Worm (Caenorhabditis elegans) whole organism, L4 larva: ENCODE measurements around the gene ZK354.6.
"Not testable (repeated sequence)": the region's sequence is repeated elsewhere in the genome, so short reads cannot be mapped to it uniquely, and the experiment has no call there.

Experiments used
- Y5F2A.4 ChIP-seq: fragments of 200-800 bp; sonication (Bioruptor generic); optimal IDR thresholded peaks from 2 replicates; lab custom pipeline; 2018; ENCODE audit warnings: mild to moderate bottlenecking, missing genetic modification characterization, missing compliant biosample characterization
- dmd-8 ChIP-seq: fragments of 200-800 bp; sonication (Bioruptor generic); IDR thresholded peaks from 2 replicates; pipeline ENCODE4 v1.3.6; 2022; ENCODE audit warnings: missing genetic modification characterization, missing compliant biosample characterization
- fos-1 ChIP-seq: fragments of 150-350 bp; optimal IDR thresholded peaks from 2 replicates; lab custom pipeline; 2014; ENCODE audit warnings: missing biosample characterization, missing genetic modification characterization
- nhr-11 ChIP-seq: fragments of 150-350 bp; optimal IDR thresholded peaks from 2 replicates; lab custom pipeline; 2014; ENCODE audit warnings: missing biosample characterization, missing genetic modification characterization
- nhr-28 ChIP-seq: fragments of 150-350 bp; optimal IDR thresholded peaks from 2 replicates; lab custom pipeline; 2014; ENCODE audit warnings: missing biosample characterization, missing genetic modification characterization

DNA sequence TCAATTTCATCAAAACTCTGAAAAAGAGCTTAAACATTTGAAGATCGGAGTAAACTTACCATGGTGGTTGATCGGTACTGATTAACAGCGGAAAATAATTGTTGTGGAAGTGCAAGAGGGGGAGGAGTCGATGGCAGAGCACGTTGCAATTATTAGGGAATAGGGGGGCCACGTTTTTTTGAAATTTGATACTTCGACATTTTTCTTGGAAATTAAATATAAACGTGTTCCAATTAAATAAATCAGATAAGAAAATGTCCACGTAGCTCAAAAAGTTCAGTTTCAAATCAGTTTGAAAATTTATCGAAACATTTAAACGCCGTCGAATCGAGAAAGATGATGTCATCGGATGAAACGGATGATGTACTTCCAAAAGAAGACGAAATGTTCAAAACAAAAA, 40.6 kb downstream of the ZK354.6 start, which contains the start of gene F36H12.9:
- TF ChIP-seq Y5F2A.4 (GFP tag; lab: Kevin White, UChicago); nhr-11 (tag; lab: Kevin White, UChicago); fos-1 (tag; lab: Kevin White, UChicago); nhr-28; dmd-8 (GFP tag; lab: Robert Waterston, UW): not testable (repeated sequence)
